Fruit fly (Drosophila melanogaster) whole organism, prepupa: Measurements from ENCODE around the gene CG3713.

Source experiments
- Blimp-1 ChIP-seq: fragments of 200-800 bp; sonication (Bioruptor generic); optimal IDR thresholded peaks from 3 replicates; lab custom pipeline; 2017; ENCODE audit warnings: missing biosample characterization, missing genetic modification characterization, mild to moderate bottlenecking, moderate library complexity, missing genetic modification reagents
- CG10631 ChIP-seq: fragments of 200-800 bp; sonication (Bioruptor generic); optimal IDR thresholded peaks from 2 replicates; lab custom pipeline; 2016; ENCODE audit warnings: missing biosample characterization, missing genetic modification characterization
- CG10669 ChIP-seq: fragments of 200-800 bp; sonication (Bioruptor generic); optimal IDR thresholded peaks from 3 replicates; lab custom pipeline; 2018; ENCODE audit warnings: missing biosample characterization, mild to moderate bottlenecking, missing genetic modification characterization, moderate library complexity
- CG11762 ChIP-seq: fragments of 200-800 bp; sonication (Bioruptor generic); optimal IDR thresholded peaks from 3 replicates; lab custom pipeline; 2016; ENCODE audit warnings: missing biosample characterization, missing genetic modification characterization; ENCODE audit not compliant: insufficient read depth
- CG11902 ChIP-seq: fragments of 200-800 bp; sonication (Bioruptor generic); optimal IDR thresholded peaks from 3 replicates; lab custom pipeline; 2016; ENCODE audit warnings: missing biosample characterization, missing genetic modification characterization
- CG15336 ChIP-seq: fragments of 200-800 bp; sonication (Bioruptor generic); IDR thresholded peaks from 2 replicates; pipeline ENCODE4 v1.3.6; 2022; ENCODE audit warnings: missing biosample characterization, missing genetic modification characterization
- CG3032 ChIP-seq: fragments of 200-800 bp; optimal IDR thresholded peaks from 2 replicates; lab custom pipeline; 2019; ENCODE audit warnings: missing biosample characterization, mild to moderate bottlenecking, missing genetic modification characterization, moderate library complexity
- CG31627 ChIP-seq: fragments of 200-800 bp; sonication (Bioruptor generic); optimal IDR thresholded peaks from 3 replicates; lab custom pipeline; 2016; ENCODE audit warnings: missing biosample characterization, missing genetic modification characterization
- CG32006 ChIP-seq: fragments of 200-800 bp; sonication (Bioruptor generic); optimal IDR thresholded peaks from 3 replicates; lab custom pipeline; 2017; ENCODE audit warnings: missing biosample characterization, mild to moderate bottlenecking, missing genetic modification characterization
- CG34406 ChIP-seq: fragments of 200-800 bp; sonication (Bioruptor generic); optimal IDR thresholded peaks from 3 replicates; lab custom pipeline; 2016; ENCODE audit warnings: missing biosample characterization, missing genetic modification characterization
- CG3919 ChIP-seq: fragments of 200-800 bp; sonication (Bioruptor generic); optimal IDR thresholded peaks from 3 replicates; lab custom pipeline; 2016; ENCODE audit warnings: missing biosample characterization, missing genetic modification characterization
- CG4318 ChIP-seq: fragments of 200-800 bp; sonication (Bioruptor generic); optimal IDR thresholded peaks from 3 replicates; lab custom pipeline; 2017; ENCODE audit warnings: missing biosample characterization, mild to moderate bottlenecking, missing genetic modification characterization
- CG7368 ChIP-seq: fragments of 200-800 bp; sonication (Bioruptor generic); optimal IDR thresholded peaks from 3 replicates; lab custom pipeline; 2016; ENCODE audit warnings: missing biosample characterization, missing genetic modification characterization
- CG8632 ChIP-seq: fragments of 200-800 bp; sonication (Bioruptor generic); optimal IDR thresholded peaks from 3 replicates; lab custom pipeline; 2016; ENCODE audit warnings: missing biosample characterization, missing genetic modification characterization
- CG9139 ChIP-seq: fragments of 200-800 bp; sonication (Bioruptor generic); optimal IDR thresholded peaks from 3 replicates; lab custom pipeline; 2017; ENCODE audit warnings: missing biosample characterization, mild to moderate bottlenecking, missing genetic modification characterization
- Eip75B ChIP-seq: fragments of 200-800 bp; sonication (Bioruptor generic); optimal IDR thresholded peaks from 3 replicates; lab custom pipeline; 2016; ENCODE audit warnings: missing biosample characterization, missing genetic modification characterization
- Eip78C ChIP-seq: fragments of 200-800 bp; sonication (Bioruptor generic); peaks from one replicate; lab custom pipeline; 2016; ENCODE audit warnings: missing biosample characterization, missing genetic modification characterization
- Ets21C ChIP-seq: fragments of 200-800 bp; sonication (Bioruptor generic); optimal IDR thresholded peaks from 3 replicates; lab custom pipeline; 2016; ENCODE audit warnings: missing biosample characterization, missing genetic modification characterization
- Gug ChIP-seq: fragments of 200-800 bp; sonication (Bioruptor generic); IDR thresholded peaks from 2 replicates; pipeline ENCODE4 v1.3.6; 2022; ENCODE audit warnings: missing biosample characterization, missing genetic modification characterization
- Hr39 ChIP-seq: fragments of 200-800 bp; sonication (Bioruptor generic); optimal IDR thresholded peaks from 2 replicates; lab custom pipeline; 2016; ENCODE audit warnings: missing biosample characterization, missing genetic modification characterization
- Hr4 ChIP-seq: fragments of 200-800 bp; sonication (Bioruptor generic); optimal IDR thresholded peaks from 3 replicates; lab custom pipeline; 2016; ENCODE audit warnings: missing biosample characterization, missing genetic modification characterization
- Lpt ChIP-seq: fragments of 200-800 bp; sonication (Bioruptor generic); optimal IDR thresholded peaks from 3 replicates; lab custom pipeline; 2016; ENCODE audit warnings: missing biosample characterization, missing genetic modification characterization
- Met ChIP-seq: fragments of 200-800 bp; sonication (Bioruptor generic); optimal IDR thresholded peaks from 3 replicates; lab custom pipeline; 2016; ENCODE audit warnings: missing biosample characterization, missing genetic modification characterization
- Sox102F ChIP-seq: fragments of 200-800 bp; sonication (Bioruptor generic); optimal IDR thresholded peaks from 2 replicates; lab custom pipeline; 2016; ENCODE audit warnings: missing biosample characterization, mild to moderate bottlenecking, missing genetic modification characterization
- cyc ChIP-seq: fragments of 200-800 bp; sonication (Bioruptor generic); optimal IDR thresholded peaks from 3 replicates; lab custom pipeline; 2016; ENCODE audit warnings: missing biosample characterization, missing genetic modification characterization
- dac ChIP-seq: fragments of 200-800 bp; sonication (Bioruptor generic); optimal IDR thresholded peaks from 2 replicates; lab custom pipeline; 2017; ENCODE audit warnings: missing biosample characterization, mild to moderate bottlenecking, missing genetic modification characterization
- dsx ChIP-seq: fragments of 200-800 bp; optimal IDR thresholded peaks from 3 replicates; lab custom pipeline; 2019; ENCODE audit warnings: missing biosample characterization, mild to moderate bottlenecking, missing genetic modification characterization, moderate library complexity; ENCODE audit not compliant: poor library complexity, severe bottlenecking
- eg ChIP-seq: fragments of 200-800 bp; sonication (Bioruptor generic); IDR thresholded peaks from 3 replicates; pipeline ENCODE4 v1.3.6; 2022; ENCODE audit warnings: missing biosample characterization, missing genetic modification characterization
- esn ChIP-seq: fragments of 200-800 bp; sonication (Bioruptor generic); optimal IDR thresholded peaks from 2 replicates; lab custom pipeline; 2016; ENCODE audit warnings: missing biosample characterization, mild to moderate bottlenecking, missing genetic modification characterization, moderate library complexity
- fd59A ChIP-seq: fragments of 200-800 bp; sonication (Bioruptor generic); optimal IDR thresholded peaks from 2 replicates; lab custom pipeline; 2017; ENCODE audit warnings: missing biosample characterization, mild to moderate bottlenecking, missing genetic modification characterization, missing genetic modification reagents
- fkh ChIP-seq: fragments of 200-800 bp; sonication (Bioruptor generic); optimal IDR thresholded peaks from 3 replicates; lab custom pipeline; 2017; ENCODE audit warnings: missing biosample characterization, mild to moderate bottlenecking, missing genetic modification characterization, moderate library complexity
- lz ChIP-seq: fragments of 200-800 bp; sonication (Bioruptor generic); optimal IDR thresholded peaks from 3 replicates; lab custom pipeline; 2016; ENCODE audit warnings: missing biosample characterization, missing genetic modification characterization
- pdm3 ChIP-seq: fragments of 200-800 bp; sonication (Bioruptor generic); optimal IDR thresholded peaks from 3 replicates; lab custom pipeline; 2016; ENCODE audit warnings: missing biosample characterization, missing genetic modification characterization
- spab ChIP-seq: fragments of 200-800 bp; sonication (Bioruptor generic); optimal IDR thresholded peaks from 2 replicates; lab custom pipeline; 2017; ENCODE audit warnings: missing biosample characterization, mild to moderate bottlenecking, missing genetic modification characterization, missing genetic modification reagents
- ss ChIP-seq, 2 experiments: fragments of 200-800 bp; sonication (Bioruptor generic); optimal IDR thresholded peaks; 2 replicates in 1 of 2; 3 replicates in 1 of 2; lab custom pipeline; 2017 to 2018; ENCODE audit warnings: mild to moderate bottlenecking in 2 of 2, missing biosample characterization in 2 of 2, missing genetic modification characterization in 2 of 2, moderate library complexity in 1 of 2
- svp ChIP-seq: fragments of 200-800 bp; sonication (Bioruptor generic); peaks from one replicate; lab custom pipeline; 2016; ENCODE audit warnings: missing biosample characterization, missing genetic modification characterization
- vri ChIP-seq: fragments of 200-800 bp; sonication (Bioruptor generic); optimal IDR thresholded peaks from 3 replicates; lab custom pipeline; 2016; ENCODE audit warnings: missing biosample characterization, mild to moderate bottlenecking, missing genetic modification characterization

The CG3713 gene

DNA sequence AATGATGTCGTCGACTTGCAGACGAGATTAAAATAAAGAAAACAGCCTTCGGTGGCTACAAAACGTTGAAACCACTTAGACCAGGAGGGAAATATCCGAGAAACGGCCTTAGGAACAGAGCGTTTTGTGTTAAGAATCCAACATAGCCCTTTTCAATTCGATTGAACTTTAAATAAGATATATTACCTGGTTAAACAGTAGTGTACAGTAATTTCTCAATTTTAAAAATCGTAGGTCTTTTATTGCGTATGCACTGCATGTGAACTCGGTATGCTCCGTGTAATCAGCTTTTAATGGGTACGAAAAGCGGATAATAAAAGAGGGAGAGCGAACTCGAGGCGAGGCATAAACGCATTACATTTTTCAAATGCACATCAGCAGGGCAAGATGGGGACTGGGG, 8.9 kb downstream of the CG3713 start (continued):
- TF ChIP-seq CG4318 (GFP tag; lab: Kevin White, UChicago), result peak; percentile 51
- no peak for TF ChIP-seq Hr39 (GFP tag; lab: Kevin White, UChicago)
- no peak for TF ChIP-seq CG11762
- peak; percentile 54 for TF ChIP-seq CG15336
- TF ChIP-seq svp, result no peak
- no peak for TF ChIP-seq ss (GFP tag; optimal IDR thresholded peaks at IDR 0.05; lab: Kevin White, UChicago)
- no peak for TF ChIP-seq CG31627 (GFP tag; lab: Kevin White, UChicago)
- peak; percentile 32 for TF ChIP-seq Lpt

DNA sequence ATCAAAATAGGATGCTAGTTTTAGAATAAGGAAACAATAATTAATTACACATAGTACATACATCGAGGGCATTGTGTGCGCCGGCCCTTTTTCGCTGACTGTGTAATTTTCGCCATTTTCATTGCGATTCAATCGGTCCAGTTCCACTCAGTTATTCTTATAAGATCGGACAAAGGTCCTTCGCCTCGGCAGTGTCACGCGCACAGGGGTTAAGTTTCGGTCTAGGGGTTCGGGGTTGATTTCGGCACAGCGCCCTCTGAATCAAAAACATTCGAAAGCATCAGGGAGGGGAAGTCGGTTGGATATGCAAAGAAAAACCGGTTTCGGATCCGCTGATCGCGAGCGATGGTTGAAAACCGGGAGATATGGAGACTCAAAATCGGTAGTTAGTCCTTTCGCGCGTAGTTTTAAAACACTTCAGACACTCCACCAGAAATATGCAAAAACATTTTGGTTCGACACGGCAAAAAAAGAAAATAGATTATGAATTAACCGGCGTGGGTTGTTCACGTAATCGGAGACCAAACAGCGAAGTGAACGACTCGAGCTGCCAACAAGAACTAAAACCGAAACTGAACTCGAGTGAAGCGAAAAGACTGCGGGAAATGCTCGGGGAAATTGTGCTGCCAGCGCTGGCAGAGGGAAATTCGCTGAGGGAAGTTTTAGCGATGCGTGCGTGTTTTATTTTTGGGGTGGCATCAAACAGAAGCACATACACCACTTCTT, 10.8 kb downstream of the CG3713 start:
- no peak for TF ChIP-seq Gug (GFP tag; lab: Robert Waterston, UW)
- no peak for TF ChIP-seq esn
- no peak for TF ChIP-seq CG8632 (GFP tag; lab: Kevin White, UChicago)
- no peak for TF ChIP-seq dac (GFP tag; lab: Kevin White, UChicago)
- no peak for TF ChIP-seq CG34406 (GFP tag; lab: Kevin White, UChicago)
- TF ChIP-seq CG9139 (GFP tag; lab: Kevin White, UChicago), result no peak
- TF ChIP-seq fkh (GFP tag; lab: Kevin White, UChicago), result no peak
- TF ChIP-seq Eip75B, result no peak
- TF ChIP-seq CG3032, result no peak
- no peak for TF ChIP-seq CG10631 (GFP tag; lab: Kevin White, UChicago)
- no peak for TF ChIP-seq CG10669 (GFP tag; lab: Kevin White, UChicago)
- TF ChIP-seq Ets21C (GFP tag; lab: Kevin White, UChicago), result no peak
- no peak for TF ChIP-seq fd59A (GFP tag; lab: Kevin White, UChicago)
- no peak for TF ChIP-seq CG11902 (GFP tag; lab: Kevin White, UChicago)
- no peak for TF ChIP-seq lz (GFP tag; lab: Kevin White, UChicago)
- no peak for TF ChIP-seq dsx (GFP tag; lab: Kevin White, UChicago)
- TF ChIP-seq Hr4 (GFP tag; lab: Kevin White, UChicago), result no peak

dm6 chrX:824961-825360, 22.0 kb downstream of the CG3713 start:
- TF ChIP-seq vri (no peak), Hr39 (GFP tag; lab: Kevin White, UChicago) (no peak), Ets21C (GFP tag; lab: Kevin White, UChicago) (no peak), dac (GFP tag; lab: Kevin White, UChicago) (no peak), CG10631 (GFP tag; lab: Kevin White, UChicago) (no peak)

DNA sequence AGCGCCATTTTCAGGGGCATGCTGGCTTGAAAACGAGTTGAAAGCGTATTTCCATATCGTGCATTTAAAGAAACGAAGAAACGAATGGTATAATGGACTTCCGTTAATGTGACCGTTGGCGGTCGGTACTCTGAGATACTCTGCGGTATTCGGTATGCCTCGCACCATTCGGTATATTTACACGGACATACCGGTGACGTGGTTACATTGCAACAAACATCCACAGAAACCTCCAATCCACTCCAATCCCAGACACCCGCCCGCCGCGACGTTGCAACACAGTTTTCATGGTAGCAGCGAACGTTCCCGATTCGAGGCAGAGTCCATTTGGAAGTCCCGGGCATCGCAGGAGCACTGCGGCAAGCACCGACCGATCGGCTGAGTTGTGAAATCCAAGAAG, 41.0 kb downstream of the CG3713 start, which contains the start of gene Sec22:
Gene Sec22 (plus strand): TSS at position 170 of the 400 bp plus-strand sequence.
- TF ChIP-seq CG10631 (GFP tag; lab: Kevin White, UChicago), result no peak
- no peak for TF ChIP-seq eg (GFP tag; lab: Robert Waterston, UW)
- TF ChIP-seq Blimp-1, result no peak
- TF ChIP-seq pdm3, result no peak
- no peak for TF ChIP-seq Sox102F (GFP tag; lab: Kevin White, UChicago)
- no peak for TF ChIP-seq CG11762
- peak; percentile 26 for TF ChIP-seq dsx (GFP tag; lab: Kevin White, UChicago)
- no peak for TF ChIP-seq Lpt
- no peak for TF ChIP-seq CG3032
- no peak for TF ChIP-seq CG32006 (GFP tag; lab: Kevin White, UChicago)
- peak; percentile 3 for TF ChIP-seq cyc
- TF ChIP-seq CG10669 (GFP tag; lab: Kevin White, UChicago), result no peak
- no peak for TF ChIP-seq spab (GFP tag; lab: Kevin White, UChicago)
- TF ChIP-seq ss (GFP tag; optimal IDR thresholded peaks at IDR 0.05; lab: Kevin White, UChicago), result peak in 1 of 2 experiments; percentile 36
- TF ChIP-seq CG3919 (GFP tag; lab: Kevin White, UChicago), result no peak
- TF ChIP-seq Met (GFP tag; lab: Kevin White, UChicago), result no peak
- peak; percentile 11 for TF ChIP-seq lz (GFP tag; lab: Kevin White, UChicago)
- TF ChIP-seq CG34406 (GFP tag; lab: Kevin White, UChicago), result no peak
- no peak for TF ChIP-seq Hr39 (GFP tag; lab: Kevin White, UChicago)
- TF ChIP-seq CG7368 (GFP tag; lab: Kevin White, UChicago), result no peak
- TF ChIP-seq CG8632 (GFP tag; lab: Kevin White, UChicago), result no peak
- TF ChIP-seq Eip78C (GFP tag; lab: Kevin White, UChicago), result peak; percentile 45
